Worm (Caenorhabditis elegans): ENCODE results near the gene egg-3.

DNA sequence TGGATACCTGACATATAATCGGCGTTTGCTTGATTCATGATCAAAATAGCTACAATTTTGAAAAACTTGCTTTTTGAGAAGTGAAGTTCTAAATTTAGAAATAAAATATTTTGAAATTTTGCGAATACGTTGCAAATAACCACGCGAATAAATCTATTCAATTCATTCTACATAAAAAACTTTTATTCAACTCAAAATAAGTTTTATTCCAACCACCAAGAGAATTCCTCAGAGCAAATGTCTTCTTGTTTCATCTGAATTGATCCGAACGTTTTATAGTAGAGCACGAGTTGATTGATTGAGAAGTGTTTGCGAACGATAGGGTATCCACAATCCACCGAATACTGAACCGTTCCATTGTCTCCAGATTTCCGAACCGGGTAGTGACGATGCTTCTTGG lies 31.5 kb upstream of the egg-3 start, which contains the start of gene F44F4.9:
- TF ChIP-seq elt-1 (tag; optimal IDR thresholded peaks at IDR 0.05; ENCODE audit: borderline replicate concordance, insufficient read depth): no peak
- TF ChIP-seq ceh-39 (tag; optimal IDR thresholded peaks at IDR 0.05): no peak
- no peak for TF ChIP-seq nhr-76 (tag; optimal IDR thresholded peaks at IDR 0.05)
- no peak for TF ChIP-seq blmp-1 (tag; optimal IDR thresholded peaks at IDR 0.05)
- no peak for TF ChIP-seq bed-3 (GFP tag; optimal IDR thresholded peaks at IDR 0.05)
- no peak for TF ChIP-seq lin-13 (tag; optimal IDR thresholded peaks at IDR 0.05)
- TF ChIP-seq ztf-11 (tag; optimal IDR thresholded peaks at IDR 0.05): no peak
- TF ChIP-seq mab-5 (tag; optimal IDR thresholded peaks at IDR 0.05): no peak
- no peak for TF ChIP-seq pha-4 (tag; optimal IDR thresholded peaks at IDR 0.05)
- no peak for TF ChIP-seq unc-62 (GFP tag; optimal IDR thresholded peaks at IDR 0.05)
- TF ChIP-seq nhr-237 (tag; optimal IDR thresholded peaks at IDR 0.05): no peak
- TF ChIP-seq snpc-4 (tag; optimal IDR thresholded peaks at IDR 0.05): no peak
- no peak for TF ChIP-seq hlh-1 (tag; optimal IDR thresholded peaks at IDR 0.05)
